Fruit fly (Drosophila melanogaster): ENCODE data around the gene comm3.

The comm3 gene

dm6 chr3L:15625676-15626414, 21.7 kb downstream of the comm3 start (continued):
- TF ChIP-seq Eip74EF (GFP tag; optimal IDR thresholded peaks at IDR 0.05), result peak in 1 of 2 experiments; percentile 95
- no peak for TF ChIP-seq CG1832 (GFP tag; optimal IDR thresholded peaks at IDR 0.05)
- TF ChIP-seq ara (GFP tag; IDR thresholded peaks at IDR 0.05), result peak; percentile 67
- TF ChIP-seq CG34422 (GFP tag; IDR thresholded peaks at IDR 0.05), result peak; percentile 86; the same call in 2 of the 3 replicates
- TF ChIP-seq eyg (GFP tag; optimal IDR thresholded peaks at IDR 0.05), result no peak
- TF ChIP-seq nmo (GFP tag; optimal IDR thresholded peaks at IDR 0.05), result peak; percentile 98
- TF ChIP-seq CG6272 (GFP tag; IDR thresholded peaks at IDR 0.05), result no peak
- no peak for TF ChIP-seq CG14965 (GFP tag; optimal IDR thresholded peaks at IDR 0.05; ENCODE audit: borderline replicate concordance)
- no peak for TF ChIP-seq Dref (GFP tag; IDR thresholded peaks at IDR 0.05)
- no peak for TF ChIP-seq Bdp1 (GFP tag; optimal IDR thresholded peaks at IDR 0.05)
- peak; percentile 69; the same call in 1 of the 2 replicates for TF ChIP-seq sim (GFP tag; IDR thresholded peaks at IDR 0.05)
- peak; percentile 84 for TF ChIP-seq CG2120 (GFP tag; optimal IDR thresholded peaks at IDR 0.05)
- peak; percentile 93 for TF ChIP-seq sens (GFP tag)
- peak; percentile 85 for TF ChIP-seq Atf6 (GFP tag; IDR thresholded peaks at IDR 0.05)
- peak; percentile 82 for TF ChIP-seq ewg (GFP tag; optimal IDR thresholded peaks at IDR 0.05)
- TF ChIP-seq disco-r (GFP tag; optimal IDR thresholded peaks at IDR 0.05), result no peak
- TF ChIP-seq NC2α (GFP tag; optimal IDR thresholded peaks at IDR 0.05), result no peak
- peak; percentile 78 for TF ChIP-seq ranshi (GFP tag; IDR thresholded peaks at IDR 0.05)
- peak; percentile 97 for TF ChIP-seq fd96Cb (tag; optimal IDR thresholded peaks at IDR 0.05)
- TF ChIP-seq CG8765 (GFP tag; IDR thresholded peaks at IDR 0.05), result peak; percentile 34; the same call in 1 of the 2 replicates
- no peak for TF ChIP-seq CG12769 (tag; optimal IDR thresholded peaks at IDR 0.05)
- TF ChIP-seq Trl (optimal IDR thresholded peaks at IDR 0.05), result peak; percentile 77 to 84
- peak; percentile 67 for TF ChIP-seq Trl (GFP tag; optimal IDR thresholded peaks at IDR 0.05)
- peak; percentile 89 for TF ChIP-seq az2 (GFP tag; optimal IDR thresholded peaks at IDR 0.05)
- TF ChIP-seq btn (GFP tag; optimal IDR thresholded peaks at IDR 0.05), result no peak
- peak; percentile 80 for TF ChIP-seq Fer1 (GFP tag; optimal IDR thresholded peaks at IDR 0.05)
- TF ChIP-seq Ssrp (tag; optimal IDR thresholded peaks at IDR 0.05), result peak; percentile 95
- TF ChIP-seq bigmax (GFP tag; optimal IDR thresholded peaks at IDR 0.05), result no peak
- peak; percentile 86 for TF ChIP-seq CG17385 (GFP tag; optimal IDR thresholded peaks at IDR 0.05)
- peak; percentile 81 for TF ChIP-seq CG7987 (GFP tag; optimal IDR thresholded peaks at IDR 0.05)
- TF ChIP-seq HmgD (GFP tag; optimal IDR thresholded peaks at IDR 0.05), result no peak
- TF ChIP-seq CG12942 (GFP tag; optimal IDR thresholded peaks at IDR 0.05), result peak; percentile 84
- peak; percentile 64 for TF ChIP-seq nom (GFP tag; optimal IDR thresholded peaks at IDR 0.05)
- peak; percentile 89 for TF ChIP-seq fd3F (GFP tag; optimal IDR thresholded peaks at IDR 0.05)
- no peak for TF ChIP-seq CG6791 (GFP tag; IDR thresholded peaks at IDR 0.05; ENCODE audit: partially characterized antibody)
- no peak for TF ChIP-seq Mes4 (GFP tag; optimal IDR thresholded peaks at IDR 0.05)
- TF ChIP-seq br (optimal IDR thresholded peaks at IDR 0.05), result no peak
- TF ChIP-seq lbe (GFP tag; optimal IDR thresholded peaks at IDR 0.05), result no peak
- peak; percentile 53 to 64 for TF ChIP-seq Pdp1 (GFP tag; optimal IDR thresholded peaks at IDR 0.05)
- TF ChIP-seq trem (tag; optimal IDR thresholded peaks at IDR 0.05), result peak; percentile 90
- no peak for TF ChIP-seq shn (GFP tag; optimal IDR thresholded peaks at IDR 0.05)
- no peak for TF ChIP-seq nerfin-2 (GFP tag; IDR thresholded peaks at IDR 0.05; ENCODE audit: partially characterized antibody)
- peak; percentile 57 for TF ChIP-seq CG10543 (GFP tag; optimal IDR thresholded peaks at IDR 0.05)
- peak; percentile 84 for TF ChIP-seq twi (tag; optimal IDR thresholded peaks at IDR 0.05)
- TF ChIP-seq CG10654 (GFP tag; optimal IDR thresholded peaks at IDR 0.05), result peak; percentile 81
- peak; percentile 95 for TF ChIP-seq CG8924 (tag; optimal IDR thresholded peaks at IDR 0.05)
- TF ChIP-seq cg (GFP tag; optimal IDR thresholded peaks at IDR 0.05), result peak; percentile 89
- peak; percentile 45; the same call in 1 of the 2 replicates for TF ChIP-seq CG17612 (GFP tag; IDR thresholded peaks at IDR 0.05)
- TF ChIP-seq Hsf (GFP tag; optimal IDR thresholded peaks at IDR 0.05), result peak; percentile 69
- TF ChIP-seq CG18599 (GFP tag; optimal IDR thresholded peaks at IDR 0.05), result peak; percentile 90
